Worm (Caenorhabditis elegans): ENCODE data around the gene pqn-37.

Gene pqn-37

DNA sequence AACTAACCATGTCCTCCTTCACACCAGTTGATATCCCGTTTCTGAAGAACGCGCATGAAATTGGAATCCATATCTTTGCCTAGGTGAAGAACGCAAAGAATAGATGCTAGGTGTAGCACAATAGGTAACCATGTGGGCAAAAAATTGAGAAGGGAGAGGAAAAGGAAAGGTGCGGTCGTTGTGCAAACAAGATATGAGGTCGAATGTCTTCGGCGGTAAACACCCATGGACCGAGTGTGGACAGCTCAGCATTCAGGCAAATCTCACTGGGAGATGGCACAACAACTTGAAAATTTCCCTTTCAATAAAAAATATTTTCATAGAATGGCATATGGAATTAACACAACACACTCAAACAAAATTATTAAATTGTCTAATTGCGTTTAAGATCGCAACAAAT is 40.8 kb downstream of the pqn-37 start, which contains the start of gene F28B4.4:
Gene F28B4.4, minus strand, starts transcription at position 101 of the 400 bp plus-strand sequence.
- TF ChIP-seq ceh-8 (GFP tag; optimal IDR thresholded peaks at IDR 0.05) = no peak

DNA sequence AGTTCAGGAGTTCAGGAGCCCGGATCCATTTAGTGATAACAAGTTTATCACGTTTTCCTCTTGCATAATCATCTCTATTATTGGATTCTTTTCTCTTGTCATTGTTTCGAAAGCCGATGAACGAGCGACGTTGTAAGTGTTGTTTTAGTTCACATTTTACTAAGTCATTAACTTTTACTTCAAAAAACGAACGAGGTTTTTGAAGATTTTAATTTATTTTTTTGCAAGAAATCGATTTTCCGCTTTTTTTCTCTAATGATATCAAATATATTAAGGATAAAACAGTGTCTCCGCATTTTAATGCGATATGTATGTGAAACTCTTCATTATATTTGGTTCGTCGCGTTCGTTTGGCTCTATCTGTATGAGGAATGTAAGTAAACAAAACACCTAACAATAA is 45.6 kb downstream of the pqn-37 start, which contains the start of gene F28B4.1:
Gene F28B4.1, plus strand, starts transcription at position 301 of the 400 bp plus-strand sequence.
- TF ChIP-seq dpl-1 (GFP tag; optimal IDR thresholded peaks at IDR 0.05) = no peak
- no peak for TF ChIP-seq dsc-1 (tag; optimal IDR thresholded peaks at IDR 0.05)
- TF ChIP-seq ama-1 (optimal IDR thresholded peaks at IDR 0.05) = no peak
- TF ChIP-seq egl-27 (tag; optimal IDR thresholded peaks at IDR 0.05) = no peak
- TF ChIP-seq Y116A8C.19 (tag; optimal IDR thresholded peaks at IDR 0.05; ENCODE audit: borderline replicate concordance) = no peak
- no peak for TF ChIP-seq nhr-20 (tag; optimal IDR thresholded peaks at IDR 0.05)
- TF ChIP-seq nhr-12 (tag; optimal IDR thresholded peaks at IDR 0.05) = no peak
- no peak for TF ChIP-seq swsn-7 (tag; optimal IDR thresholded peaks at IDR 0.05)
- no peak for TF ChIP-seq lin-35 (GFP tag; optimal IDR thresholded peaks at IDR 0.05)
- TF ChIP-seq snpc-4 (tag; optimal IDR thresholded peaks at IDR 0.05) = no peak
- no peak for TF ChIP-seq elt-2 (tag; optimal IDR thresholded peaks at IDR 0.05)
- no peak for TF ChIP-seq mdl-1 (tag; optimal IDR thresholded peaks at IDR 0.05)

DNA sequence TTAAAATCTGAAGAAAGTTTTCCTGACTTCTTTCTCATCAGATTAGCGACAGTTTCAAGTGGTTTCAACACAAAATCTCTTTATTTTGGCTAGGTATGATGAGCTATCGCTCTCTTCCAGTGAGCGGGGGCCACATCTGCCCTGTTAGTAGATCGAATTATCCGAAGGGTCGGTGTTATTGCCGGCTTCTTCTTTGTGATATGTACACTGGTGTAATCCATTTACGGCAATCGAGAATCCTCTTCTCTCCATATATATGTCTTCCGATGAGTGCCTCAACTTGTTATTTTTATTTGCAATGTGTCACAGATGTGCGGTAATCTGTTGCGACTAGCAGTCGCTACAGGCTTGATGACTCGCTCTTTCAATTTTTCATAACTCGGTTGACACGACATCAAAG is 48.0 kb downstream of the pqn-37 start:
- TF ChIP-seq hlh-17 (GFP tag; optimal IDR thresholded peaks at IDR 0.05; ENCODE audit: borderline replicate concordance) (no peak), nhr-90 (tag; optimal IDR thresholded peaks at IDR 0.05; ENCODE audit: poor library complexity) (no peak), aha-1 (tag; optimal IDR thresholded peaks at IDR 0.05) (no peak), nhr-84 (tag; optimal IDR thresholded peaks at IDR 0.05) (no peak), lin-13 (GFP tag; optimal IDR thresholded peaks at IDR 0.05) (no peak), unc-62 (GFP tag; optimal IDR thresholded peaks at IDR 0.05) (no peak), snu-23 (GFP tag; optimal IDR thresholded peaks at IDR 0.05) (no peak), ztf-11 (tag; optimal IDR thresholded peaks at IDR 0.05) (no peak), rnt-1 (tag; optimal IDR thresholded peaks at IDR 0.05) (no peak), nhr-19 (GFP tag; conservative IDR thresholded peaks at IDR 0.05) (no peak), alr-1 (tag; optimal IDR thresholded peaks at IDR 0.05; ENCODE audit: borderline replicate concordance) (no peak), lin-14 (GFP tag; optimal IDR thresholded peaks at IDR 0.05) (no peak), nhr-47 (tag; optimal IDR thresholded peaks at IDR 0.05) (no peak), C04F5.9 (tag; optimal IDR thresholded peaks at IDR 0.05) (no peak), ceh-63 (GFP tag; optimal IDR thresholded peaks at IDR 0.05) (no peak), nhr-71 (tag; optimal IDR thresholded peaks at IDR 0.05) (no peak)

DNA sequence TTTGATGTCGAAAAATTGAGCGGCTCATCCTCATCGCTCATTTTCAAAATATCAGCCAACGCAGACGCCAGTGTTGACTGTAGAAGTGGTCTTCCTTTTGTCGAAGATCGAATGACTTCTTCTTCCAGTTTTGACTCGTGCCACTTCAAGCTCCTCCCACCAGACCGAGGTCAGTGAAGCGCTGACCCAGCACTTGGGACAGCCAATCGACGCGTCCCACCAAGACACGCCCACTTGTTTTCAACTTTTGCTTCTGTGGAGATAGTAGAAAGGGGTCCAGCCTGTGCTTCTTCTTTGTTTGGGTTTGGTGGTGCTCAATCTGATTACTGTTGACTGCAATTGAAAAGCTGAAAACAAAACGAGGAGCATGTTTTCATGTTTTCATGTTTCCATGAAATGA is 51.1 kb downstream of the pqn-37 start, which contains the start of gene fax-1:
Gene fax-1, minus strand, starts transcription at position 101 of the 400 bp plus-strand sequence.
- TF ChIP-seq efl-1 (optimal IDR thresholded peaks at IDR 0.05) (no peak), efl-1 (GFP tag; optimal IDR thresholded peaks at IDR 0.05 in 1 of 2) (peak in 1 of 2 experiments; percentile 82), efl-3 (GFP tag; optimal IDR thresholded peaks at IDR 0.05) (no peak), nhr-47 (tag; optimal IDR thresholded peaks at IDR 0.05) (no peak)

DNA sequence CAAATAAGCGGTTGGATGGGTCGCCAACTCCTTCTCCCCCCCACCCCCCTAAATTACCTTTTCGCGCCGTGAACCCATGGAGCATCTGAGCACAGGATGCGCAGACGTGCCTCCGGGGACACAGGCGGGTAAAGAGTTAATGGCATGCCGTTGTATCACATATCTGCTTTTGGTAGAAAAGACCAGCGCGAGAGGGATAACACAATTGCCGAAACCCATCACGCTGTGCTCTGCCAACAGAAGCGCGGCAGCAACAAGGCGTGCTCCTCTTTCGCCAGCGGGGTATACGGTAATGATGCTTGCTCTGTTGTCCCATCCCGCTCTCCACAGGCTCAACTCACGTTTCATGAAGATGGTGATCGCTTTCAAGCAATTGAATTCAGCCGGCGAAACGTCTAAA is 53.0 kb downstream of the pqn-37 start:
- TF ChIP-seq nhr-237 (tag; optimal IDR thresholded peaks at IDR 0.05) (no peak), dpl-1 (GFP tag; optimal IDR thresholded peaks at IDR 0.05) (no peak), pax-3 (tag; optimal IDR thresholded peaks at IDR 0.05) (no peak), C16A3.4 (tag; optimal IDR thresholded peaks at IDR 0.05) (no peak), tbx-2 (tag; optimal IDR thresholded peaks at IDR 0.05) (peak; percentile 28), lin-39 (tag; optimal IDR thresholded peaks at IDR 0.05) (no peak), fkh-10 (GFP tag; optimal IDR thresholded peaks at IDR 0.05) (no peak), egl-27 (tag; optimal IDR thresholded peaks at IDR 0.05) (no peak), sptf-1 (tag; optimal IDR thresholded peaks at IDR 0.05) (no peak), ets-5 (GFP tag; IDR thresholded peaks at IDR 0.05) (no peak), lin-14 (GFP tag; optimal IDR thresholded peaks at IDR 0.05) (peak; percentile 38), elt-3 (tag; optimal IDR thresholded peaks at IDR 0.05) (no peak), unc-98 (GFP tag; IDR thresholded peaks at IDR 0.05) (no peak), isw-1 (GFP tag; IDR thresholded peaks at IDR 0.05) (no peak), hlh-17 (GFP tag; optimal IDR thresholded peaks at IDR 0.05; ENCODE audit: borderline replicate concordance) (no peak)
